Worm (Caenorhabditis elegans): ENCODE results near the gene mex-1.
A peak's percentile ranks its signal among the peaks of the same experiment; 100 is the strongest.

Gene mex-1

DNA sequence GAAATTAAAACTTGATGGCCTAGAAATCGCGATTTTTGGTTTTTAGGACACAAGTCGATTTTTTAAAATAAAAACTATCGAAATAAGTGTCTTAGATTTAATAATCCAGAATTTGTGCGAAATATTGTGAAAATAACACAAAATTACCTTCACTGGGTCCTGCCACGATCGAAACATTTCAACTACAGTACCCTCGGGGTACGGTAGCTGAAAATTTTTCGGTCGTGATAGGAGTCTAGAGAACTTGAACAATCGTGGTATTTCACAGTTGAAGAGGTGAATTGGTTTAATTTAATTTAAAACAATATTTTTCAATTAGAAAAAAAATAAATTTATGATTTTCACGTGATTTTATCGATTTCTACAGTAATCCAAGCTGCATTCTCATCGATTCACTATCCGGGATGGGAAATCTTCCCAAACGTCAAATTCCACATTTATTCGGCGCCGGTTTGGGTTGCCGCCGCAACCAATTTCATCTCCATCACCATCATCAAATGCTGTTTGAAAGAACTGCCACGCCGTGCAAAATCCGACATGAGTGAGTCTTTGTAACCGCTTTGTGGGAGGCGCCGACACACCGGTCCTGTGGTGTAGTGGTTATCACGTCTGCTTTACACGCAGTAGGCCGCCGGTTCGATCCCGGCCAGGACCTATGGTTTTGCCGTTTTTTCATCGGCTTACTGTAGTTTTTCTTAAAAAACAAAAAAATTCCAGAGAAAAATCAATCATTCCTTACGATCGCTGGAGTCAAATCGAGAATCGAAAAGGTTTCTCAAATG, 9.5 kb upstream of the mex-1 start (continued):
- TF ChIP-seq Y116A8C.19 (tag; optimal IDR thresholded peaks at IDR 0.05; ENCODE audit: borderline replicate concordance) (no peak), aly-2 (tag; optimal IDR thresholded peaks at IDR 0.05) (peak; percentile 28), egl-13 (tag; optimal IDR thresholded peaks at IDR 0.05) (no peak), hpl-2 (GFP tag; optimal IDR thresholded peaks at IDR 0.05) (no peak), lin-14 (GFP tag; optimal IDR thresholded peaks at IDR 0.05) (peak; percentile 52), blmp-1 (tag; optimal IDR thresholded peaks at IDR 0.05) (peak; percentile 20), ztf-11 (tag; optimal IDR thresholded peaks at IDR 0.05) (peak in 1 of 2 experiments; percentile 31), pag-3 (tag; optimal IDR thresholded peaks at IDR 0.05; ENCODE audit: borderline replicate concordance, insufficient read depth) (no peak), nhr-20 (tag; optimal IDR thresholded peaks at IDR 0.05) (peak; percentile 71), lsy-2 (tag; optimal IDR thresholded peaks at IDR 0.05) (peak; percentile 32 to 77), fkh-10 (GFP tag; optimal IDR thresholded peaks at IDR 0.05) (peak; percentile 21), fkh-8 (tag; optimal IDR thresholded peaks at IDR 0.05) (peak; percentile 73)

DNA sequence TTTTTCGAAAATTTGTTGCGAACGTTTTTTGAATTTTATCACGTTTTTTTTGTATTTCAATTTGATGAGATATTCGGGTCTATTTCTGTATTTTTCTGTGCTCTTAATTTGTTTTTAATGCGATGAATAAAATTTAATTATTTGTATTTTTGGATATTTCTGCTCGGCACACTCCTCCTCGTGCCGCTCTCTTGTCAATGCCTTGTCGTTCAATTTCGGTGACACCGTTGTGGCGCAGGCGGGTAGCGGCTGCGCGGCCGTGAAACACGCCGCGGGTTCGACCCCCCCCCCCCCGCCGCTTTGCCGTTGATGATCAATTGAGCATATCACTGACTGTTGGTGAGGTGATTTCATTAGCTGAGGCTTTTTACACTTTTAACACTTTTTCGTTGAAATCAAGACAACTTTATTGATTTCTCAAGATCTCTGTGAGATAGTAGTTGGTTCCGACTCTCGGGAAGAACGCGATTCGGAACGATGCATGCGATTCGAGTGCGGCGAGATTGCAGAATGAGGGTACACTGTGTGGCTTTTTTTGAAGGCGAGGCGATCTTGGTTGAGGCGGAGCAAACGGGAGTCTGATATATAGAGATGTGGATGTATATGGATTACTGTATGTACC, 7.7 kb upstream of the mex-1 start:
- no peak for TF ChIP-seq nhr-76 (tag; optimal IDR thresholded peaks at IDR 0.05)
- TF ChIP-seq blmp-1 (tag; optimal IDR thresholded peaks at IDR 0.05), result no peak
- TF ChIP-seq fkh-4 (tag; optimal IDR thresholded peaks at IDR 0.05; ENCODE audit: borderline replicate concordance), result no peak
- TF ChIP-seq snpc-4 (tag; optimal IDR thresholded peaks at IDR 0.05), result peak; percentile 30
- TF ChIP-seq Y116A8C.19 (tag; optimal IDR thresholded peaks at IDR 0.05; ENCODE audit: borderline replicate concordance), result no peak
- peak; percentile 26 to 49 for TF ChIP-seq efl-1 (optimal IDR thresholded peaks at IDR 0.05)
- TF ChIP-seq efl-1 (GFP tag; optimal IDR thresholded peaks at IDR 0.05 in 1 of 2), result peak; percentile 46 to 92
- peak; percentile 44 for TF ChIP-seq unc-86 (tag; optimal IDR thresholded peaks at IDR 0.05)
- peak; percentile 72 for TF ChIP-seq vab-15 (tag; optimal IDR thresholded peaks at IDR 0.05)
- peak; percentile 14 for TF ChIP-seq mef-2 (tag; optimal IDR thresholded peaks at IDR 0.05)
- peak; percentile 85 for TF ChIP-seq ceh-8 (GFP tag; optimal IDR thresholded peaks at IDR 0.05)
- peak; percentile 65 for TF ChIP-seq irx-1 (tag; optimal IDR thresholded peaks at IDR 0.05)
- TF ChIP-seq lin-15B (tag; optimal IDR thresholded peaks at IDR 0.05), result peak; percentile 24
- TF ChIP-seq hlh-4 (tag; optimal IDR thresholded peaks at IDR 0.05), result no peak
- no peak for TF ChIP-seq unc-30 (tag; optimal IDR thresholded peaks at IDR 0.05)
- peak; percentile 21 to 59 for TF ChIP-seq lin-35 (GFP tag; optimal IDR thresholded peaks at IDR 0.05)
- peak; percentile 46; the same call in 1 of the 2 replicates for TF ChIP-seq grh-1 (GFP tag; IDR thresholded peaks at IDR 0.05)
- peak; percentile 64 for TF ChIP-seq jun-1 (tag; optimal IDR thresholded peaks at IDR 0.05)
- TF ChIP-seq fos-1 (tag; optimal IDR thresholded peaks at IDR 0.05), result peak; percentile 43
- no peak for TF ChIP-seq egl-27 (tag; optimal IDR thresholded peaks at IDR 0.05)
- peak; percentile 56 for TF ChIP-seq nhr-20 (tag; optimal IDR thresholded peaks at IDR 0.05)
- TF ChIP-seq hlh-17 (GFP tag; optimal IDR thresholded peaks at IDR 0.05; ENCODE audit: borderline replicate concordance), result no peak
- TF ChIP-seq lir-3 (tag; optimal IDR thresholded peaks at IDR 0.05; ENCODE audit: poor library complexity), result peak; percentile 59
- TF ChIP-seq ceh-82 (tag; optimal IDR thresholded peaks at IDR 0.05), result peak; percentile 65 to 76 (median 68)
- peak; percentile 63 for TF ChIP-seq sup-37 (GFP tag; optimal IDR thresholded peaks at IDR 0.05)
- peak; percentile 10 for TF ChIP-seq ceh-90 (tag; optimal IDR thresholded peaks at IDR 0.05)
- peak; percentile 69 for TF ChIP-seq mep-1 (tag; optimal IDR thresholded peaks at IDR 0.05)
- peak; percentile 66 for TF ChIP-seq lin-14 (GFP tag; optimal IDR thresholded peaks at IDR 0.05)
- no peak for TF ChIP-seq hpl-2 (GFP tag; optimal IDR thresholded peaks at IDR 0.05)
- TF ChIP-seq C16A3.4 (tag; optimal IDR thresholded peaks at IDR 0.05), result peak; percentile 53
- TF ChIP-seq nhr-47 (tag; optimal IDR thresholded peaks at IDR 0.05), result peak; percentile 86
- peak; percentile 69 for TF ChIP-seq swsn-7 (tag; optimal IDR thresholded peaks at IDR 0.05)
- TF ChIP-seq ztf-11 (tag; optimal IDR thresholded peaks at IDR 0.05), result peak in 1 of 2 experiments; percentile 58
- peak; percentile 20 for TF ChIP-seq C04F5.9 (tag; optimal IDR thresholded peaks at IDR 0.05)
- TF ChIP-seq aly-2 (tag; optimal IDR thresholded peaks at IDR 0.05), result no peak
- TF ChIP-seq unc-130 (tag; optimal IDR thresholded peaks at IDR 0.05), result peak; percentile 60
- peak; percentile 25 for TF ChIP-seq fkh-10 (GFP tag; optimal IDR thresholded peaks at IDR 0.05)
- peak; percentile 5 for TF ChIP-seq elt-2 (tag; optimal IDR thresholded peaks at IDR 0.05)
- TF ChIP-seq tlp-1 (tag; optimal IDR thresholded peaks at IDR 0.05), result no peak
- TF ChIP-seq rnt-1 (tag; optimal IDR thresholded peaks at IDR 0.05), result peak; percentile 82
- TF ChIP-seq nhr-85 (tag), result peak; percentile 68
- TF ChIP-seq unc-98 (GFP tag; IDR thresholded peaks at IDR 0.05), result 0 out of 2 replicates have a peak, but pooled peaks have one; percentile 21
